Worm (Caenorhabditis elegans) whole organism, L4/young adult: ENCODE results near the gene R10D12.6.

Source experiments
- W03F9.2 ChIP-seq: fragments of 150-350 bp; optimal IDR thresholded peaks from 2 replicates; lab custom pipeline; 2014; ENCODE audit warnings: missing biosample characterization, missing genetic modification characterization
- dao-5 ChIP-seq: sonication (generic microtip); optimal IDR thresholded peaks from 2 replicates; lab custom pipeline; 2016; ENCODE audit warnings: missing genotype, missing genetic modification characterization, moderate library complexity, missing compliant biosample characterization
- him-1 ChIP-seq: sonication (generic microtip); optimal IDR thresholded peaks from 2 replicates; lab custom pipeline; 2016; ENCODE audit warnings: missing genotype, missing genetic modification reagents, missing genetic modification characterization, missing compliant biosample characterization

DNA sequence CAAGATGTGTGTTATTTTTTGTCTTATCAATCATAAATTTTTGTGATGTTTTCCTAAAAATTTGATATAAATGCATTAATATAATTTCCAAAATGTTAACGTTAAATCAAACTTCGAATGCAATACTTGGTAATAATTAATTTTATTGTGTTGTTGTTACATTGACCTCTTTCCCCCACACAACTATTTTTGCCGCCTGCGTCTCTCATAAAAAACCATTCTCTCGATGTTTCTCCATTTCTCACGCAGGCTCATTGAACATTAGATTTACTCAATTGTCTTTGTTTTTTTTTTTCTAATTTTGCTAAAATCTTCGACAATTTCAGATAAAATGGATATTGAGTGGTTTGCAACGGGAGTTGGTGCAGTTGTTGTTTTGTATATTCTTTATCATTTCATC lies 42.9 kb upstream of the R10D12.6 start, which contains the start of gene stdh-1:
- TF ChIP-seq him-1 = no peak
- TF ChIP-seq dao-5 = no peak
- no peak for TF ChIP-seq W03F9.2 (tag; lab: Kevin White, UChicago)
